Fruit fly (Drosophila melanogaster) whole organism, embryonic: ENCODE data around the gene CG31259.

Experiments
- Aef1 ChIP-seq: fragments of 200-800 bp; sonication (Bioruptor generic); IDR thresholded peaks from 3 replicates; pipeline ENCODE4 v1.3.6; 2022; ENCODE audit warnings: missing biosample characterization, missing genetic modification characterization
- Antp ChIP-seq: fragments of 200-800 bp; sonication (Bioruptor generic); optimal IDR thresholded peaks from 3 replicates; lab custom pipeline; 2016; ENCODE audit warnings: missing biosample characterization, missing genetic modification characterization
- C15 ChIP-seq: fragments of 200-800 bp; sonication (Bioruptor generic); IDR thresholded peaks from 3 replicates; pipeline ENCODE4 v1.3.6; 2022; ENCODE audit warnings: missing biosample characterization, missing genetic modification characterization
- CG1024 ChIP-seq: fragments of 200-800 bp; sonication (Bioruptor generic); IDR thresholded peaks from 2 replicates; pipeline ENCODE4 v1.3.6; 2022; ENCODE audit warnings: missing biosample characterization, missing genetic modification characterization
- CG11560 ChIP-seq: fragments of 200-800 bp; sonication (Bioruptor generic); IDR thresholded peaks from 3 replicates; pipeline ENCODE4 v1.3.6; 2022; ENCODE audit warnings: missing biosample characterization, missing genetic modification characterization
- CG12071 ChIP-seq: fragments of 200-800 bp; sonication (Bioruptor generic); optimal IDR thresholded peaks from 3 replicates; lab custom pipeline; 2018; ENCODE audit warnings: missing biosample characterization, mild to moderate bottlenecking, missing genetic modification characterization
- CG12219 ChIP-seq: fragments of 200-800 bp; sonication (Bioruptor generic); optimal IDR thresholded peaks from 3 replicates; lab custom pipeline; 2018; ENCODE audit warnings: missing biosample characterization, mild to moderate bottlenecking, missing genetic modification characterization
- CG12299 ChIP-seq: fragments of 200-800 bp; sonication (Bioruptor generic); optimal IDR thresholded peaks from 2 replicates; lab custom pipeline; 2018; ENCODE audit warnings: missing biosample characterization, mild to moderate bottlenecking, missing genetic modification characterization
- CG12744 ChIP-seq: fragments of 200-800 bp; sonication (Bioruptor generic); optimal IDR thresholded peaks from 2 replicates; lab custom pipeline; 2016; ENCODE audit warnings: missing biosample characterization, missing genetic modification characterization
- CG14441 ChIP-seq: fragments of 200-800 bp; sonication (Bioruptor generic); IDR thresholded peaks from 2 replicates; pipeline ENCODE4 v1.3.6; 2022; ENCODE audit warnings: missing biosample characterization, missing genetic modification characterization
- CG1602 ChIP-seq: fragments of 200-800 bp; sonication (Bioruptor generic); optimal IDR thresholded peaks from 3 replicates; lab custom pipeline; 2016; ENCODE audit warnings: missing biosample characterization, missing genetic modification characterization
- CG17568 ChIP-seq: fragments of 200-800 bp; sonication (Bioruptor generic); optimal IDR thresholded peaks from 2 replicates; lab custom pipeline; 2018; ENCODE audit warnings: missing biosample characterization, mild to moderate bottlenecking, missing genetic modification characterization, moderate library complexity
- CG17829 ChIP-seq: fragments of 200-800 bp; optimal IDR thresholded peaks from 2 replicates; lab custom pipeline; 2019; ENCODE audit warnings: missing biosample characterization, mild to moderate bottlenecking, missing genetic modification characterization, moderate library complexity
- CG2678 ChIP-seq: fragments of 200-800 bp; sonication (Bioruptor generic); optimal IDR thresholded peaks from 3 replicates; lab custom pipeline; 2019; ENCODE audit warnings: missing biosample characterization, mild to moderate bottlenecking, missing genetic modification characterization, moderate library complexity
- CG2889 ChIP-seq: fragments of 200-800 bp; sonication (Bioruptor generic); IDR thresholded peaks from 3 replicates; pipeline ENCODE4 v1.3.6; 2022; ENCODE audit warnings: missing biosample characterization, missing genetic modification characterization
- CG30020 ChIP-seq: fragments of 200-800 bp; optimal IDR thresholded peaks from 2 replicates; lab custom pipeline; 2019; ENCODE audit warnings: missing biosample characterization, mild to moderate bottlenecking, missing genetic modification characterization, moderate library complexity
- CG30431 ChIP-seq: fragments of 200-800 bp; sonication (Bioruptor generic); optimal IDR thresholded peaks from 2 replicates; lab custom pipeline; 2017; ENCODE audit warnings: missing biosample characterization, missing genetic modification characterization
- CG32767 ChIP-seq: fragments of 200-800 bp; sonication (Bioruptor generic); IDR thresholded peaks from 2 replicates; pipeline ENCODE4 v1.3.6; 2022; ENCODE audit warnings: missing biosample characterization, missing genetic modification characterization
- CG34376 ChIP-seq: fragments of 200-800 bp; sonication (Bioruptor generic); optimal IDR thresholded peaks from 2 replicates; lab custom pipeline; 2018; ENCODE audit warnings: missing biosample characterization, mild to moderate bottlenecking, missing genetic modification characterization
- CG7928 ChIP-seq: fragments of 200-800 bp; sonication (Bioruptor generic); optimal IDR thresholded peaks from 2 replicates; lab custom pipeline; 2017; ENCODE audit warnings: missing biosample characterization, mild to moderate bottlenecking, missing genetic modification characterization
- CG8281 ChIP-seq: fragments of 200-800 bp; sonication (Bioruptor generic); optimal IDR thresholded peaks from 2 replicates; lab custom pipeline; 2018; ENCODE audit warnings: missing biosample characterization, mild to moderate bottlenecking, missing genetic modification characterization, moderate library complexity
- CG8924 ChIP-seq: fragments of 200-800 bp; optimal IDR thresholded peaks from 3 replicates; lab custom pipeline; 2019; ENCODE audit warnings: missing biosample characterization, mild to moderate bottlenecking, missing genetic modification characterization, moderate library complexity
- CG9215 ChIP-seq: fragments of 200-800 bp; sonication (Bioruptor generic); IDR thresholded peaks from 2 replicates; pipeline ENCODE4 v1.3.6; 2022; ENCODE audit warnings: missing biosample characterization, missing genetic modification characterization
- CG9876 ChIP-seq: fragments of 200-800 bp; sonication (Bioruptor generic); optimal IDR thresholded peaks from 2 replicates; lab custom pipeline; 2016; ENCODE audit warnings: missing biosample characterization, missing genetic modification characterization
- CHES-1-like ChIP-seq: fragments of 200-800 bp; sonication (Bioruptor generic); optimal IDR thresholded peaks from 2 replicates; lab custom pipeline; 2016; ENCODE audit warnings: missing biosample characterization, missing genetic modification characterization
- CkIIα-i1 ChIP-seq: fragments of 200-800 bp; sonication (Bioruptor generic); IDR thresholded peaks from 2 replicates; pipeline ENCODE4 v1.3.6; 2022; ENCODE audit warnings: missing biosample characterization, missing genetic modification characterization
- Dad ChIP-seq: fragments of 200-800 bp; sonication (Bioruptor generic); optimal IDR thresholded peaks from 3 replicates; lab custom pipeline; 2016; ENCODE audit warnings: missing biosample characterization, missing genetic modification characterization
- E2f2 ChIP-seq: fragments of 200-800 bp; sonication (Bioruptor generic); IDR thresholded peaks from 2 replicates; pipeline ENCODE4 v1.3.6; 2022; ENCODE audit warnings: missing biosample characterization, missing genetic modification characterization
- HLH3B ChIP-seq: fragments of 200-800 bp; sonication (Bioruptor generic); IDR thresholded peaks from 2 replicates; pipeline ENCODE4 v1.3.6; 2022; ENCODE audit warnings: missing biosample characterization, missing genetic modification characterization
- HmgZ ChIP-seq: fragments of 200-800 bp; sonication (Bioruptor generic); optimal IDR thresholded peaks from 2 replicates; lab custom pipeline; 2018; ENCODE audit warnings: missing biosample characterization, mild to moderate bottlenecking, missing genetic modification characterization
- MESR4 ChIP-seq: fragments of 200-800 bp; sonication (Bioruptor generic); optimal IDR thresholded peaks from 2 replicates; lab custom pipeline; 2018; ENCODE audit warnings: missing biosample characterization, mild to moderate bottlenecking, missing genetic modification characterization, moderate library complexity
- Stat92E ChIP-seq, 3 experiments: fragments of >200 bp in 2 of 3; fragments of 200-800 bp in 1 of 3; sonication (Bioruptor generic) in 1 of 3; optimal IDR thresholded peaks; 2 replicates each; lab custom pipeline; 2017 to 2019; ENCODE audit warnings: missing biosample characterization in 3 of 3, missing genetic modification characterization in 3 of 3, mild to moderate bottlenecking in 1 of 3, moderate library complexity in 1 of 3
- Trl ChIP-seq, 3 experiments: fragments of >200 bp in 2 of 3; fragments of 200-800 bp in 1 of 3; sonication (Bioruptor generic) in 1 of 3; optimal IDR thresholded peaks; 2 replicates in 1 of 3; 3 replicates in 2 of 3; lab custom pipeline; 2016 to 2017; ENCODE audit warnings: missing biosample characterization in 1 of 3, missing genetic modification characterization in 1 of 3
- abd-A ChIP-seq: fragments of 200-800 bp; sonication (Bioruptor generic); optimal IDR thresholded peaks from 3 replicates; lab custom pipeline; 2019; ENCODE audit warnings: missing biosample characterization, mild to moderate bottlenecking, missing genetic modification characterization, moderate library complexity
- ara ChIP-seq: fragments of 200-800 bp; sonication (Bioruptor generic); IDR thresholded peaks from 2 replicates; pipeline ENCODE4 v1.3.6; 2022; ENCODE audit warnings: missing biosample characterization, missing genetic modification characterization
- ase ChIP-seq: fragments of 200-800 bp; sonication (Bioruptor generic); IDR thresholded peaks from 3 replicates; pipeline ENCODE4 v1.3.6; 2022; ENCODE audit warnings: missing biosample characterization, missing genetic modification characterization
- bbx ChIP-seq: fragments of 200-800 bp; sonication (Bioruptor generic); IDR thresholded peaks from 2 replicates; pipeline ENCODE4 v1.3.6; 2022; ENCODE audit warnings: missing biosample characterization, missing genetic modification characterization; ENCODE audit not compliant: partially characterized antibody
- btn ChIP-seq: fragments of 200-800 bp; sonication (Bioruptor generic); optimal IDR thresholded peaks from 2 replicates; lab custom pipeline; 2016; ENCODE audit warnings: missing biosample characterization, missing genetic modification characterization
- cad ChIP-seq: fragments of >200 bp; optimal IDR thresholded peaks from 2 replicates; lab custom pipeline; 2017; ENCODE audit warnings: missing biosample characterization, missing genetic modification characterization
- disco-r ChIP-seq: fragments of 200-800 bp; sonication (Bioruptor generic); optimal IDR thresholded peaks from 2 replicates; lab custom pipeline; 2016; ENCODE audit warnings: missing biosample characterization, missing genetic modification characterization
- ems ChIP-seq: fragments of 200-800 bp; sonication (Bioruptor generic); optimal IDR thresholded peaks from 3 replicates; lab custom pipeline; 2016; ENCODE audit warnings: missing biosample characterization, missing genetic modification characterization
- eve ChIP-seq, 2 experiments: fragments of >200 bp; optimal IDR thresholded peaks; 2 replicates each; lab custom pipeline; 2017; ENCODE audit warnings: missing biosample characterization in 2 of 2, missing genetic modification characterization in 2 of 2
- gcm ChIP-seq: fragments of 200-800 bp; sonication (Bioruptor generic); optimal IDR thresholded peaks from 2 replicates; lab custom pipeline; 2019; ENCODE audit warnings: missing biosample characterization, mild to moderate bottlenecking, missing genetic modification characterization, moderate library complexity
- gem ChIP-seq: fragments of 200-800 bp; sonication (Bioruptor generic); optimal IDR thresholded peaks from 2 replicates; lab custom pipeline; 2019; ENCODE audit warnings: missing biosample characterization, mild to moderate bottlenecking, missing genetic modification characterization, moderate library complexity
- gfzf ChIP-seq: fragments of 200-800 bp; sonication (Bioruptor generic); optimal IDR thresholded peaks from 2 replicates; lab custom pipeline; 2016; ENCODE audit warnings: missing biosample characterization, mild to moderate bottlenecking, missing genetic modification characterization, moderate library complexity
- ham ChIP-seq: fragments of 200-800 bp; sonication (Bioruptor generic); IDR thresholded peaks from 2 replicates; pipeline ENCODE4 v1.3.6; 2022; ENCODE audit warnings: missing biosample characterization, missing genetic modification characterization
- insv ChIP-seq, 2 experiments: fragments of 200-800 bp; sonication (Bioruptor generic); optimal IDR thresholded peaks; 3 replicates each; lab custom pipeline; 2016 to 2018; ENCODE audit warnings: missing biosample characterization in 2 of 2, missing genetic modification characterization in 2 of 2
- klu ChIP-seq: fragments of 200-800 bp; sonication (Bioruptor generic); IDR thresholded peaks from 2 replicates; pipeline ENCODE4 v1.3.6; 2022; ENCODE audit warnings: missing biosample characterization, missing genetic modification characterization
- mam ChIP-seq: fragments of 200-800 bp; sonication (Bioruptor generic); optimal IDR thresholded peaks from 3 replicates; lab custom pipeline; 2016; ENCODE audit warnings: missing biosample characterization, missing genetic modification characterization
- sob ChIP-seq: fragments of 200-800 bp; sonication (Bioruptor generic); IDR thresholded peaks from 2 replicates; pipeline ENCODE4 v1.3.6; 2022; ENCODE audit warnings: missing biosample characterization, missing genetic modification characterization
- sug ChIP-seq: fragments of 200-800 bp; optimal IDR thresholded peaks from 2 replicates; lab custom pipeline; 2019; ENCODE audit warnings: missing biosample characterization, mild to moderate bottlenecking, missing genetic modification characterization, moderate library complexity
- twi ChIP-seq: fragments of 200-800 bp; optimal IDR thresholded peaks from 2 replicates; lab custom pipeline; 2019; ENCODE audit warnings: missing biosample characterization, mild to moderate bottlenecking, missing genetic modification characterization, moderate library complexity

The CG31259 gene

DNA sequence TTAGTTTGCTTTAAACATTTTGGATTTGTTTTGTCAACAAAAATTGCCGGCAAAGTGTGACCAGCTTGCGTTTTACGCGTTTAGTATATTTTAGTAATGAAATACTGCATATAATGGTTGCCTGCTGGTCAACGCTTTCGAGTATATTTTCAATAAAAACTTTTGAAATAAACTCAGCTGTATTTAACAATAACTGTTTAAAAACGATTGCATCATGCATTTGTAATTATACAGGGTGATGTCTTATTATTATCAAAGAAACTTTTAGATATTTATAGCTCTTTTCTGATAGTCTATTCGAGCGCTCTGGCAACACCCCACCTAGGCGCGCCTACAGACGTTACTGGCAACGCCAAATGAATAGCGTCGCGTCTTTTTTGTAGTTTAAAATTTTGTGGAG is 40.0 kb downstream of the CG31259 start, which contains the start of gene Cenp-C (continued):
- TF ChIP-seq CG2889 (GFP tag; lab: Robert Waterston, UW), result no peak
- TF ChIP-seq klu, result no peak
- TF ChIP-seq CG12744 (GFP tag; lab: Kevin White, UChicago), result no peak
- TF ChIP-seq Stat92E (GFP tag; optimal IDR thresholded peaks at IDR 0.05; lab: Kevin White, UChicago), result no peak
- no peak for TF ChIP-seq eve (GFP tag; optimal IDR thresholded peaks at IDR 0.05; lab: Kevin White, UChicago)
- TF ChIP-seq Dad, result no peak
- TF ChIP-seq CG17829 (tag; lab: Kevin White, UChicago), result peak; percentile 51
- no peak for TF ChIP-seq CG9876 (GFP tag; lab: Kevin White, UChicago)
- no peak for TF ChIP-seq ham (GFP tag; lab: Robert Waterston, UW)
- TF ChIP-seq HmgZ, result no peak
- TF ChIP-seq CG14441 (GFP tag; lab: Robert Waterston, UW), result no peak
- no peak; the same call in 2 of the 3 replicates for TF ChIP-seq Aef1 (GFP tag; lab: Robert Waterston, UW)
- no peak for TF ChIP-seq CG12299 (tag; lab: Kevin White, UChicago)
- TF ChIP-seq mam (GFP tag; lab: Kevin White, UChicago), result peak; percentile 64
- peak; percentile 41 for TF ChIP-seq CHES-1-like (GFP tag; lab: Kevin White, UChicago)
- TF ChIP-seq CG32767 (GFP tag; lab: Robert Waterston, UW), result no peak
- no peak for TF ChIP-seq abd-A (tag; lab: Kevin White, UChicago)
- peak; percentile 80 for TF ChIP-seq gfzf (GFP tag; lab: Kevin White, UChicago)
- TF ChIP-seq CG1602 (GFP tag; lab: Kevin White, UChicago), result peak; percentile 12
- no peak for TF ChIP-seq CG1024 (GFP tag; lab: Robert Waterston, UW)
- no peak for TF ChIP-seq twi (tag; lab: Kevin White, UChicago)
- no peak for TF ChIP-seq CG2678 (tag; lab: Kevin White, UChicago)
- no peak for TF ChIP-seq CG30431 (GFP tag; lab: Kevin White, UChicago)
- no peak for TF ChIP-seq cad
- no peak for TF ChIP-seq insv (GFP tag; optimal IDR thresholded peaks at IDR 0.05; lab: Kevin White, UChicago)
- TF ChIP-seq CkIIα-i1, result no peak
- no peak for TF ChIP-seq bbx (GFP tag; lab: Robert Waterston, UW)
- no peak for TF ChIP-seq CG17568
- no peak for TF ChIP-seq CG34376 (GFP tag; lab: Kevin White, UChicago)
- TF ChIP-seq Antp (GFP tag; lab: Kevin White, UChicago), result peak; percentile 38
- no peak for TF ChIP-seq gem
- TF ChIP-seq HLH3B (GFP tag; lab: Robert Waterston, UW), result no peak
- no peak for TF ChIP-seq CG9215 (GFP tag; lab: Robert Waterston, UW)
- no peak for TF ChIP-seq CG7928 (GFP tag; lab: Kevin White, UChicago)
- TF ChIP-seq Trl (optimal IDR thresholded peaks at IDR 0.05; lab: Kevin White, UChicago), result no peak
- peak; percentile 11 for TF ChIP-seq Trl (GFP tag; optimal IDR thresholded peaks at IDR 0.05; lab: Kevin White, UChicago)
- TF ChIP-seq btn (GFP tag; lab: Kevin White, UChicago), result no peak
- TF ChIP-seq CG8924 (tag; lab: Kevin White, UChicago), result no peak
- no peak for TF ChIP-seq CG12071 (GFP tag; lab: Kevin White, UChicago)
- no peak for TF ChIP-seq ase
- TF ChIP-seq C15, result no peak
- TF ChIP-seq ara (GFP tag; lab: Robert Waterston, UW), result no peak
- no peak for TF ChIP-seq CG12219
- TF ChIP-seq CG30020 (tag; lab: Kevin White, UChicago), result peak; percentile 25
- no peak for TF ChIP-seq sob (GFP tag; lab: Robert Waterston, UW)
- no peak for TF ChIP-seq gcm (GFP tag; lab: Kevin White, UChicago)
- TF ChIP-seq sug (tag; lab: Kevin White, UChicago), result no peak
- TF ChIP-seq MESR4 (GFP tag; lab: Kevin White, UChicago), result no peak
- TF ChIP-seq disco-r (GFP tag; lab: Kevin White, UChicago), result no peak
- peak; percentile 83 for TF ChIP-seq E2f2 (GFP tag; lab: Robert Waterston, UW)
- TF ChIP-seq ems, result no peak
- no peak for TF ChIP-seq CG11560 (tag; lab: Robert Waterston, UW)
- no peak for TF ChIP-seq CG8281
